Fruit fly (Drosophila melanogaster) whole organism, embryonic: ENCODE data around the gene Cyp9f2.

ENCODE experiments used
- ATbp ChIP-seq: fragments of 200-800 bp; sonication (Bioruptor generic); optimal IDR thresholded peaks from 2 replicates; lab custom pipeline; 2017; ENCODE audit warnings: missing biosample characterization, mild to moderate bottlenecking, missing genetic modification characterization, missing genetic modification reagents
- BEAF-32 ChIP-seq: fragments of 200-800 bp; sonication (Bioruptor generic); optimal IDR thresholded peaks from 3 replicates; lab custom pipeline; 2017; ENCODE audit warnings: missing biosample characterization, missing genetic modification characterization, mild to moderate bottlenecking, moderate library complexity, missing genetic modification reagents
- BtbVII ChIP-seq: fragments of 200-800 bp; sonication (Bioruptor generic); optimal IDR thresholded peaks from 3 replicates; lab custom pipeline; 2017; ENCODE audit warnings: missing biosample characterization, mild to moderate bottlenecking, missing genetic modification characterization
- CG10147 ChIP-seq: fragments of 200-800 bp; sonication (Bioruptor generic); optimal IDR thresholded peaks from 2 replicates; lab custom pipeline; 2019; ENCODE audit warnings: missing biosample characterization, mild to moderate bottlenecking, missing genetic modification characterization, moderate library complexity
- CG10543 ChIP-seq: fragments of 200-800 bp; sonication (Bioruptor generic); optimal IDR thresholded peaks from 3 replicates; lab custom pipeline; 2017; ENCODE audit warnings: missing biosample characterization, mild to moderate bottlenecking, missing genetic modification characterization, moderate library complexity
- CG10654 ChIP-seq: fragments of 200-800 bp; sonication (Bioruptor generic); optimal IDR thresholded peaks from 2 replicates; lab custom pipeline; 2016; ENCODE audit warnings: missing biosample characterization, missing genetic modification characterization
- CG10979 ChIP-seq: fragments of 200-800 bp; sonication (Bioruptor generic); optimal IDR thresholded peaks from 2 replicates; lab custom pipeline; 2018; ENCODE audit warnings: missing biosample characterization, mild to moderate bottlenecking, missing genetic modification characterization, moderate library complexity
- CG11696 ChIP-seq: fragments of 200-800 bp; sonication (Bioruptor generic); IDR thresholded peaks from 2 replicates; pipeline ENCODE4 v1.3.6; 2022; ENCODE audit warnings: missing biosample characterization, missing genetic modification characterization
- CG11723 ChIP-seq: fragments of 200-800 bp; sonication (Bioruptor generic); optimal IDR thresholded peaks from 2 replicates; lab custom pipeline; 2017; ENCODE audit warnings: missing biosample characterization, mild to moderate bottlenecking, missing genetic modification characterization
- CG12155 ChIP-seq: fragments of 200-800 bp; sonication (Bioruptor generic); optimal IDR thresholded peaks from 3 replicates; lab custom pipeline; 2016; ENCODE audit warnings: missing biosample characterization, missing genetic modification characterization
- CG12391 ChIP-seq: fragments of 200-800 bp; sonication (Bioruptor generic); optimal IDR thresholded peaks from 3 replicates; lab custom pipeline; 2018; ENCODE audit warnings: missing biosample characterization, mild to moderate bottlenecking, missing genetic modification characterization, moderate library complexity
- CG13123 ChIP-seq: fragments of 200-800 bp; sonication (Bioruptor generic); optimal IDR thresholded peaks from 2 replicates; lab custom pipeline; 2016; ENCODE audit warnings: missing biosample characterization, missing genetic modification characterization
- CG13296 ChIP-seq: fragments of 200-800 bp; sonication (Bioruptor generic); optimal IDR thresholded peaks from 3 replicates; lab custom pipeline; 2018; ENCODE audit warnings: missing biosample characterization, mild to moderate bottlenecking, missing genetic modification characterization
- CG1603 ChIP-seq: fragments of 200-800 bp; sonication (Bioruptor generic); optimal IDR thresholded peaks from 2 replicates; lab custom pipeline; 2019; ENCODE audit warnings: missing biosample characterization, mild to moderate bottlenecking, missing genetic modification characterization, moderate library complexity
- CG1647 ChIP-seq: fragments of 200-800 bp; sonication (Bioruptor generic); optimal IDR thresholded peaks from 3 replicates; lab custom pipeline; 2016; ENCODE audit warnings: missing biosample characterization, missing genetic modification characterization
- CG17186 ChIP-seq: fragments of 200-800 bp; sonication (Bioruptor generic); optimal IDR thresholded peaks from 3 replicates; lab custom pipeline; 2017; ENCODE audit warnings: missing biosample characterization, missing genetic modification reagents, missing genetic modification characterization
- CG17361 ChIP-seq: fragments of 200-800 bp; sonication (Bioruptor generic); IDR thresholded peaks from 3 replicates; pipeline ENCODE4 v1.3.6; 2022; ENCODE audit warnings: missing biosample characterization, missing genetic modification characterization
- CG17385 ChIP-seq: fragments of 200-800 bp; sonication (Bioruptor generic); optimal IDR thresholded peaks from 3 replicates; lab custom pipeline; 2018; ENCODE audit warnings: missing biosample characterization, mild to moderate bottlenecking, missing genetic modification characterization
- CG18764 ChIP-seq: fragments of 200-800 bp; sonication (Bioruptor generic); optimal IDR thresholded peaks from 3 replicates; lab custom pipeline; 2016; ENCODE audit warnings: missing biosample characterization, missing genetic modification characterization
- CG32772 ChIP-seq: fragments of 200-800 bp; sonication (Bioruptor generic); IDR thresholded peaks from 2 replicates; pipeline ENCODE4 v1.3.6; 2022; ENCODE audit warnings: missing biosample characterization, missing genetic modification characterization
- CG3281 ChIP-seq: fragments of 200-800 bp; sonication (Bioruptor generic); optimal IDR thresholded peaks from 3 replicates; lab custom pipeline; 2017; ENCODE audit warnings: missing biosample characterization, mild to moderate bottlenecking, missing genetic modification characterization
- CG34376 ChIP-seq: fragments of 200-800 bp; sonication (Bioruptor generic); optimal IDR thresholded peaks from 2 replicates; lab custom pipeline; 2018; ENCODE audit warnings: missing biosample characterization, mild to moderate bottlenecking, missing genetic modification characterization
- CG4328 ChIP-seq: fragments of 200-800 bp; sonication (Bioruptor generic); optimal IDR thresholded peaks from 3 replicates; lab custom pipeline; 2017; ENCODE audit warnings: missing biosample characterization, missing genetic modification reagents, missing genetic modification characterization
- CG4617 ChIP-seq: fragments of 200-800 bp; sonication (Bioruptor generic); optimal IDR thresholded peaks from 3 replicates; lab custom pipeline; 2016; ENCODE audit warnings: missing biosample characterization, missing genetic modification characterization, borderline replicate concordance
- CG6683 ChIP-seq: fragments of 200-800 bp; sonication (Bioruptor generic); optimal IDR thresholded peaks from 2 replicates; lab custom pipeline; 2017; ENCODE audit warnings: missing biosample characterization, mild to moderate bottlenecking, missing genetic modification characterization, missing genetic modification reagents
- CG7786 ChIP-seq: fragments of 200-800 bp; sonication (Bioruptor generic); optimal IDR thresholded peaks from 2 replicates; lab custom pipeline; 2016; ENCODE audit warnings: missing biosample characterization, missing genetic modification characterization
- CG8281 ChIP-seq: fragments of 200-800 bp; sonication (Bioruptor generic); optimal IDR thresholded peaks from 2 replicates; lab custom pipeline; 2018; ENCODE audit warnings: missing biosample characterization, mild to moderate bottlenecking, missing genetic modification characterization, moderate library complexity
- CG8924 ChIP-seq: fragments of 200-800 bp; optimal IDR thresholded peaks from 3 replicates; lab custom pipeline; 2019; ENCODE audit warnings: missing biosample characterization, mild to moderate bottlenecking, missing genetic modification characterization, moderate library complexity
- D19A ChIP-seq: fragments of 200-800 bp; optimal IDR thresholded peaks from 3 replicates; lab custom pipeline; 2019; ENCODE audit warnings: missing biosample characterization, mild to moderate bottlenecking, missing genetic modification characterization, moderate library complexity
- E2f1 ChIP-seq: fragments of 200-800 bp; sonication (Bioruptor generic); IDR thresholded peaks from 2 replicates; pipeline ENCODE4 v1.3.6; 2022; ENCODE audit warnings: missing biosample characterization, missing genetic modification characterization
- E2f2 ChIP-seq: fragments of 200-800 bp; sonication (Bioruptor generic); IDR thresholded peaks from 2 replicates; pipeline ENCODE4 v1.3.6; 2022; ENCODE audit warnings: missing biosample characterization, missing genetic modification characterization
- Gsc ChIP-seq: fragments of 200-800 bp; sonication (Bioruptor generic); IDR thresholded peaks from 2 replicates; pipeline ENCODE4 v1.3.6; 2022; ENCODE audit warnings: missing biosample characterization, missing genetic modification characterization
- Gug ChIP-seq: fragments of 200-800 bp; sonication (Bioruptor generic); IDR thresholded peaks from 4 replicates; pipeline ENCODE4 v1.3.6; 2022; ENCODE audit warnings: missing biosample characterization, missing genetic modification characterization
- Hr3 ChIP-seq: fragments of 200-800 bp; sonication (Bioruptor generic); optimal IDR thresholded peaks from 3 replicates; lab custom pipeline; 2016; ENCODE audit warnings: missing biosample characterization, missing genetic modification characterization
- MBD-R2 ChIP-seq: fragments of 200-800 bp; sonication (Bioruptor generic); IDR thresholded peaks from 2 replicates; pipeline ENCODE4 v1.3.6; 2022; ENCODE audit warnings: missing biosample characterization, missing genetic modification characterization
- Scr ChIP-seq: fragments of 200-800 bp; sonication (Bioruptor generic); IDR thresholded peaks from 2 replicates; pipeline ENCODE4 v1.3.6; 2022; ENCODE audit warnings: missing biosample characterization, missing genetic modification characterization; ENCODE audit not compliant: partially characterized antibody
- crol ChIP-seq: fragments of 200-800 bp; sonication (Bioruptor generic); IDR thresholded peaks from 2 replicates; pipeline ENCODE4 v1.3.6; 2022; ENCODE audit warnings: missing biosample characterization, missing genetic modification characterization
- dmrt11E ChIP-seq: fragments of 200-800 bp; sonication (Bioruptor generic); optimal IDR thresholded peaks from 3 replicates; lab custom pipeline; 2018; ENCODE audit warnings: missing biosample characterization, mild to moderate bottlenecking, missing genetic modification characterization, moderate library complexity
- dpn ChIP-seq, 2 experiments: fragments of 200-800 bp; sonication (Bioruptor generic); optimal IDR thresholded peaks; 3 replicates each; lab custom pipeline; 2016; ENCODE audit warnings: missing biosample characterization in 2 of 2, missing genetic modification characterization in 2 of 2
- fd64A ChIP-seq: fragments of 200-800 bp; sonication (Bioruptor generic); optimal IDR thresholded peaks from 3 replicates; lab custom pipeline; 2018; ENCODE audit warnings: missing biosample characterization, mild to moderate bottlenecking, missing genetic modification characterization
- grau ChIP-seq: fragments of 200-800 bp; optimal IDR thresholded peaks from 3 replicates; lab custom pipeline; 2019; ENCODE audit warnings: missing biosample characterization, mild to moderate bottlenecking, missing genetic modification characterization, moderate library complexity
- knrl ChIP-seq: fragments of 200-800 bp; sonication (Bioruptor generic); IDR thresholded peaks from 3 replicates; pipeline ENCODE4 v1.3.6; 2022; ENCODE audit warnings: missing biosample characterization, missing genetic modification characterization; ENCODE audit not compliant: partially characterized antibody
- mam ChIP-seq: fragments of 200-800 bp; sonication (Bioruptor generic); optimal IDR thresholded peaks from 3 replicates; lab custom pipeline; 2016; ENCODE audit warnings: missing biosample characterization, missing genetic modification characterization
- mld ChIP-seq: fragments of 200-800 bp; sonication (Bioruptor generic); IDR thresholded peaks from 3 replicates; pipeline ENCODE4 v1.3.6; 2022; ENCODE audit warnings: missing biosample characterization, missing genetic modification characterization; ENCODE audit not compliant: partially characterized antibody
- nom ChIP-seq: fragments of 200-800 bp; sonication (Bioruptor generic); optimal IDR thresholded peaks from 2 replicates; lab custom pipeline; 2017; ENCODE audit warnings: missing biosample characterization, missing genetic modification characterization, mild to moderate bottlenecking, moderate library complexity, missing genetic modification reagents
- phol ChIP-seq: fragments of 200-800 bp; sonication (Bioruptor generic); optimal IDR thresholded peaks from 3 replicates; lab custom pipeline; 2018; ENCODE audit warnings: missing biosample characterization, mild to moderate bottlenecking, missing genetic modification characterization, moderate library complexity
- run ChIP-seq: fragments of 200-800 bp; sonication (Bioruptor generic); optimal IDR thresholded peaks from 3 replicates; lab custom pipeline; 2018; ENCODE audit warnings: missing biosample characterization, mild to moderate bottlenecking, missing genetic modification characterization
- seq ChIP-seq: fragments of 200-800 bp; sonication (Bioruptor generic); IDR thresholded peaks from 2 replicates; pipeline ENCODE4 v1.3.6; 2022; ENCODE audit warnings: missing biosample characterization, missing genetic modification characterization
- unpg ChIP-seq: fragments of 200-800 bp; sonication (Bioruptor generic); optimal IDR thresholded peaks from 3 replicates; lab custom pipeline; 2018; ENCODE audit warnings: missing biosample characterization, mild to moderate bottlenecking, missing genetic modification characterization, moderate library complexity
- zen ChIP-seq: fragments of 200-800 bp; sonication (Bioruptor generic); optimal IDR thresholded peaks from 3 replicates; lab custom pipeline; 2018; ENCODE audit warnings: missing biosample characterization, mild to moderate bottlenecking, missing genetic modification characterization, moderate library complexity

The Cyp9f2 gene

dm6 chr3R:12433764-12434163 is 27.9 kb upstream of the Cyp9f2 start, which contains the start of the genes Aos1 and Srlp (continued):
- TF ChIP-seq CG1647 (GFP tag; lab: Kevin White, UChicago), result peak; percentile 6
- TF ChIP-seq Gug (GFP tag; lab: Robert Waterston, UW), result peak; percentile 1; the same call in 1 of the 4 replicates
- TF ChIP-seq BEAF-32 (GFP tag; lab: Kevin White, UChicago), result peak; percentile 61
- peak; percentile 75 for TF ChIP-seq CG8924 (tag; lab: Kevin White, UChicago)
- TF ChIP-seq CG17361 (GFP tag; lab: Robert Waterston, UW), result peak; percentile 77
- no peak for TF ChIP-seq mld (GFP tag; lab: Robert Waterston, UW)
- peak; percentile 52 for TF ChIP-seq D19A (tag; lab: Kevin White, UChicago)
- TF ChIP-seq run (tag; lab: Kevin White, UChicago), result no peak
- TF ChIP-seq CG10147 (GFP tag; lab: Kevin White, UChicago), result peak; percentile 62
- TF ChIP-seq CG17385, result peak; percentile 51
- peak; percentile 43 for TF ChIP-seq CG12155 (GFP tag; lab: Kevin White, UChicago)
- peak; percentile 51 for TF ChIP-seq dmrt11E (tag; lab: Kevin White, UChicago)
- TF ChIP-seq MBD-R2 (GFP tag; lab: Robert Waterston, UW), result peak; percentile 69
- TF ChIP-seq CG34376 (GFP tag; lab: Kevin White, UChicago), result peak; percentile 17
- TF ChIP-seq CG13296 (GFP tag; lab: Kevin White, UChicago), result peak; percentile 54
- TF ChIP-seq CG7786 (GFP tag; lab: Kevin White, UChicago), result no peak
- peak in 1 of 2 experiments; percentile 45 for TF ChIP-seq dpn (GFP tag; optimal IDR thresholded peaks at IDR 0.05; lab: Kevin White, UChicago)
- no peak for TF ChIP-seq Gsc
- peak; percentile 80 for TF ChIP-seq phol
- TF ChIP-seq CG13123 (GFP tag; lab: Kevin White, UChicago), result peak; percentile 19
- peak; percentile 58 for TF ChIP-seq unpg (GFP tag; lab: Kevin White, UChicago)
- TF ChIP-seq mam (GFP tag; lab: Kevin White, UChicago), result peak; percentile 15
- TF ChIP-seq CG18764 (GFP tag; lab: Kevin White, UChicago), result peak; percentile 20
- peak; percentile 52 for TF ChIP-seq CG10979 (tag; lab: Kevin White, UChicago)
- peak; percentile 43 for TF ChIP-seq nom
- peak; percentile 69 for TF ChIP-seq E2f2 (GFP tag; lab: Robert Waterston, UW)
- TF ChIP-seq CG4328, result peak; percentile 12
- peak; percentile 11 for TF ChIP-seq CG11723 (GFP tag; lab: Kevin White, UChicago)
- TF ChIP-seq CG12391 (tag; lab: Kevin White, UChicago), result peak; percentile 81
- no peak for TF ChIP-seq CG32772 (GFP tag; lab: Robert Waterston, UW)
- TF ChIP-seq CG10654 (GFP tag; lab: Kevin White, UChicago), result peak; percentile 24
- no peak for TF ChIP-seq CG11696 (GFP tag; lab: Robert Waterston, UW)
- peak; percentile 21 for TF ChIP-seq CG17186
- peak; percentile 71 for TF ChIP-seq grau
- peak; percentile 3 for TF ChIP-seq CG6683
- TF ChIP-seq E2f1 (GFP tag; lab: Robert Waterston, UW), result 0 out of 2 replicates have a peak, but pooled peaks have one; percentile 8
- no peak for TF ChIP-seq fd64A
- TF ChIP-seq Hr3, result peak; percentile 66
- no peak for TF ChIP-seq ATbp (GFP tag; lab: Kevin White, UChicago)
- 0 out of 3 replicates have a peak, but pooled peaks have one; percentile 36 for TF ChIP-seq knrl (GFP tag; lab: Robert Waterston, UW)
- TF ChIP-seq zen (tag; lab: Kevin White, UChicago), result peak; percentile 63
- no peak for TF ChIP-seq CG8281 (tag; lab: Kevin White, UChicago)
- no peak for TF ChIP-seq seq (GFP tag; lab: Robert Waterston, UW)
- no peak for TF ChIP-seq BtbVII (GFP tag; lab: Kevin White, UChicago)
- peak; percentile 9 for TF ChIP-seq CG1603 (tag; lab: Kevin White, UChicago)
- peak; percentile 50; the same call in 1 of the 2 replicates for TF ChIP-seq Scr (GFP tag; lab: Robert Waterston, UW)
- TF ChIP-seq CG3281, result peak; percentile 50
- TF ChIP-seq crol (GFP tag; lab: Robert Waterston, UW), result no peak
- peak; percentile 72 for TF ChIP-seq CG4617
- peak; percentile 41 for TF ChIP-seq CG10543
